Fruit fly (Drosophila melanogaster) whole organism, wandering third instar larva: ENCODE measurements around the gene CG17917.
A peak's percentile ranks its signal among the peaks of the same experiment; 100 is the strongest.

Experiments
- Abd-B ChIP-seq: fragments of >200 bp; optimal IDR thresholded peaks from 2 replicates; lab custom pipeline; 2017; ENCODE audit warnings: missing biosample characterization, missing genetic modification characterization
- CG32264 ChIP-seq: fragments of 200-800 bp; sonication (Bioruptor generic); optimal IDR thresholded peaks from 2 replicates; lab custom pipeline; 2016; ENCODE audit warnings: missing biosample characterization, missing genetic modification characterization
- CG9705 ChIP-seq: fragments of 200-800 bp; sonication (Bioruptor generic); optimal IDR thresholded peaks from 2 replicates; lab custom pipeline; 2018; ENCODE audit warnings: missing biosample characterization, mild to moderate bottlenecking, missing genetic modification characterization
- CrebA ChIP-seq: fragments of 200-800 bp; sonication (Bioruptor generic); optimal IDR thresholded peaks from 2 replicates; lab custom pipeline; 2016; ENCODE audit warnings: missing biosample characterization, mild to moderate bottlenecking, missing genetic modification characterization, borderline replicate concordance
- GATAd ChIP-seq: sonication (Bioruptor generic); optimal IDR thresholded peaks from 2 replicates; lab custom pipeline; 2016; ENCODE audit warnings: missing biosample characterization, missing genetic modification characterization
- HLH106 ChIP-seq: fragments of 200-800 bp; optimal IDR thresholded peaks from 3 replicates; lab custom pipeline; 2019; ENCODE audit warnings: missing biosample characterization, mild to moderate bottlenecking, missing genetic modification characterization, moderate library complexity
- Hnf4 ChIP-seq: fragments of 200-800 bp; sonication (Bioruptor generic); optimal IDR thresholded peaks from 2 replicates; lab custom pipeline; 2016; ENCODE audit warnings: missing biosample characterization, mild to moderate bottlenecking, missing genetic modification characterization
- Hr78 ChIP-seq: fragments of >200 bp; optimal IDR thresholded peaks from 2 replicates; lab custom pipeline; 2017; ENCODE audit warnings: missing biosample characterization, missing genetic modification characterization
- Hr83 ChIP-seq: fragments of 200-300 bp; sonication (Bioruptor generic); optimal IDR thresholded peaks from 2 replicates; lab custom pipeline; 2016; ENCODE audit warnings: missing biosample characterization, mild to moderate bottlenecking, missing genetic modification characterization, moderate library complexity; ENCODE audit not compliant: poor library complexity, severe bottlenecking
- Jra ChIP-seq: sonication (Bioruptor generic); optimal IDR thresholded peaks from 2 replicates; lab custom pipeline; 2016; ENCODE audit warnings: missing biosample characterization, missing genetic modification characterization
- Mio ChIP-seq: sonication (Bioruptor generic); optimal IDR thresholded peaks from 2 replicates; lab custom pipeline; 2016; ENCODE audit warnings: missing biosample characterization, missing genetic modification characterization
- Myc ChIP-seq: fragments of >200 bp; optimal IDR thresholded peaks from 2 replicates; lab custom pipeline; 2017
- Sp1 ChIP-seq: fragments of 200-800 bp; sonication (Bioruptor generic); optimal IDR thresholded peaks from 3 replicates; lab custom pipeline; 2019; ENCODE audit warnings: missing biosample characterization, mild to moderate bottlenecking, missing genetic modification characterization, moderate library complexity
- Vsx2 ChIP-seq: fragments of 200-300, 225-300 bp; sonication (Bioruptor generic); optimal IDR thresholded peaks from 2 replicates; lab custom pipeline; 2018; ENCODE audit warnings: missing biosample characterization, missing genetic modification characterization; ENCODE audit not compliant: partially characterized antibody
- br ChIP-seq: fragments of 200-800 bp; sonication (Bioruptor generic); optimal IDR thresholded peaks from 2 replicates; lab custom pipeline; 2016; ENCODE audit warnings: missing biosample characterization, missing genetic modification characterization
- dl ChIP-seq, 2 experiments: fragments of 175-275, 200-275 bp in 1 of 2; fragments of 200-275 bp in 1 of 2; sonication (Bioruptor generic); optimal IDR thresholded peaks; lab custom pipeline; 2018; ENCODE audit warnings: mild to moderate bottlenecking in 2 of 2, missing biosample characterization in 2 of 2, missing genetic modification characterization in 2 of 2, moderate library complexity in 2 of 2; ENCODE audit not compliant: partially characterized antibody in 2 of 2, insufficient read depth in 1 of 2
- dmrt93B ChIP-seq: fragments of 200-800 bp; sonication (Bioruptor generic); optimal IDR thresholded peaks from 2 replicates; lab custom pipeline; 2018; ENCODE audit warnings: missing biosample characterization, mild to moderate bottlenecking, missing genetic modification characterization
- dsf ChIP-seq: sonication (Bioruptor generic); optimal IDR thresholded peaks from 2 replicates; lab custom pipeline; 2016; ENCODE audit warnings: missing biosample characterization, missing genetic modification characterization, borderline replicate concordance
- ey ChIP-seq: fragments of 200-800 bp; sonication (Bioruptor generic); optimal IDR thresholded peaks from 2 replicates; lab custom pipeline; 2016; ENCODE audit warnings: missing biosample characterization, missing genetic modification characterization
- h ChIP-seq: fragments of 200-800 bp; sonication (Bioruptor generic); optimal IDR thresholded peaks from 3 replicates; lab custom pipeline; 2016; ENCODE audit warnings: missing biosample characterization, mild to moderate bottlenecking, missing genetic modification characterization
- jim ChIP-seq: fragments of 175-275, 200-325 bp; sonication (Bioruptor generic); optimal IDR thresholded peaks from 2 replicates; lab custom pipeline; 2016; ENCODE audit warnings: missing biosample characterization, mild to moderate bottlenecking, missing genetic modification characterization
- lola ChIP-seq: fragments of >200 bp; optimal IDR thresholded peaks from 2 replicates; lab custom pipeline; 2017; ENCODE audit warnings: missing biosample characterization, missing genetic modification characterization
- rgr ChIP-seq: fragments of 200-800 bp; sonication (Bioruptor generic); optimal IDR thresholded peaks from 3 replicates; lab custom pipeline; 2016; ENCODE audit warnings: missing biosample characterization, mild to moderate bottlenecking, missing genetic modification characterization
- sage ChIP-seq: fragments of 200-800 bp; sonication (Bioruptor generic); optimal IDR thresholded peaks from 2 replicates; lab custom pipeline; 2016; ENCODE audit warnings: missing biosample characterization, mild to moderate bottlenecking, missing genetic modification characterization
- sv ChIP-seq: fragments of 200-800 bp; sonication (Bioruptor generic); optimal IDR thresholded peaks from 3 replicates; lab custom pipeline; 2016; ENCODE audit warnings: missing biosample characterization, missing genetic modification characterization
- tai ChIP-seq: sonication (Bioruptor generic); optimal IDR thresholded peaks from 2 replicates; lab custom pipeline; 2016; ENCODE audit warnings: missing biosample characterization, missing genetic modification characterization
- usp ChIP-seq: fragments of >200 bp; optimal IDR thresholded peaks from 2 replicates; lab custom pipeline; 2017; ENCODE audit warnings: missing biosample characterization, missing genetic modification characterization
- woc ChIP-seq: sonication (Bioruptor generic); optimal IDR thresholded peaks from 2 replicates; lab custom pipeline; 2016; ENCODE audit warnings: missing biosample characterization, mild to moderate bottlenecking, missing genetic modification characterization

The CG17917 gene

DNA sequence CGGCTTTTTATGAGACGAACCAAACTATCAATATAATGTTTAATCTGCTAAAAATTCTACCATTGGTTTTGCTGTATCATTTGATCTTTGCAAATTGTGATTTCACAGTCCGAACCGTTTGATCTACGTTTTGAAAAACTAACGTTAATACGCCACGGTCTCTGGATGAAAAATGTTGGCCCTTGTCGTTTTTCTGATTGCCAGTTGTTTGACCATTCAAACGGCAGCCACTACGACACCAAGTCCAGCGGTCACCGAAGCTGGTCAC lies 32.5 kb downstream of the CG17917 start, which contains the start of gene CG42564:
Gene CG42564, plus strand, starts transcription at position 169 of the 268 bp plus-strand sequence.
- TF ChIP-seq Hnf4 (GFP tag; lab: Kevin White, UChicago) (no peak), Abd-B (GFP tag; lab: Kevin White, UChicago) (no peak), Vsx2 (GFP tag; lab: Kevin White, UChicago) (no peak)

DNA sequence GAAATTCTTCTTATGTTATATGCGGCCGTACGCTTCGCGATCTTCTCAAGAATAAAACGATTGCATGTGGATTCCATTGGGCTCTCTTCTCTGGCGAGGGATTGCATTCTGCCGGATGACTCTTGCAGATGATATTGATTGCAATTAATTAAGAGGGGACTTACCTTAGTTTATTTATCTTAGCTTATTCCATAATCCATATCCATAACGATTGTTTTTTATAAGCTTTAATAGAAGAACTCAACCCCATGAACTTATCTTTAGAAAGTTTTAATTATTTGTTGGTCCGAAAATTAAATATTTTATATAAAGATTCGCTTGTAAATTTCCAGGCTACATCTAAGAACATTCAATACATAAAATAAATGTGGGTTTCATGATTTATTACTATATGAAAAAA lies 34.2 kb downstream of the CG17917 start, which contains the start of gene CRAT:
Gene CRAT, minus strand, starts transcription at position 101 of the 400 bp plus-strand sequence.
- TF ChIP-seq rgr (GFP tag; lab: Kevin White, UChicago) = no peak

DNA sequence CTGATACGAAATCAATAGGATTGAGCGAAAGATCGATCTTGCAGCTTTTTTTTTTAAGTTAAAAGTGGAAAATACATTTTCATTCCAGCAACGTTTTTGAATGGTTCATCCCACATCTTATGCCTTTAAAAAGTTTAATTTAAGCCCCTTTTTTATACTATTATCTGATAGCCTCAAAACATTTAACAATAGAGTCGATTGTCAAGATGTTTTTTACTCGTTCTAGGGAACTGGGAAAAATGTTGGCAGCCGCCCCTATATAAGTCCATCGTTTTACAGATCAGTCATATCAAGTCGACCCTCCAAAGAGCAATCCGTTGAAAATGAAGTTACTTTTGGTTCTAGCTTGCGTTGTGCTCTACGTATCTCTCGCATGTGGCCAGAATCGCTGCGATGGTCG lies 35.7 kb downstream of the CG17917 start, which contains the start of gene CG42537:
Gene CG42537, plus strand, starts transcription at position 301 of the 400 bp plus-strand sequence.
- TF ChIP-seq Hnf4 (GFP tag; lab: Kevin White, UChicago) = no peak
- no peak for TF ChIP-seq CG32264 (GFP tag; lab: Kevin White, UChicago)
- TF ChIP-seq Vsx2 (GFP tag; lab: Kevin White, UChicago) = no peak
- TF ChIP-seq woc = no peak
- no peak for TF ChIP-seq Abd-B (GFP tag; lab: Kevin White, UChicago)
- no peak for TF ChIP-seq Jra
- no peak for TF ChIP-seq jim
- TF ChIP-seq CG9705 = no peak
- no peak for TF ChIP-seq usp (GFP tag; lab: Kevin White, UChicago)
- no peak for TF ChIP-seq Mio (GFP tag; lab: Kevin White, UChicago)
- TF ChIP-seq Sp1 (GFP tag; lab: Kevin White, UChicago) = no peak
- TF ChIP-seq CrebA (GFP tag; lab: Kevin White, UChicago) = no peak
- TF ChIP-seq Hr78 = no peak
- TF ChIP-seq sage (GFP tag; lab: Kevin White, UChicago) = no peak
- no peak for TF ChIP-seq h (GFP tag; lab: Kevin White, UChicago)
- TF ChIP-seq br (GFP tag; lab: Kevin White, UChicago) = no peak
- TF ChIP-seq Hr83 (GFP tag; lab: Kevin White, UChicago) = no peak

DNA sequence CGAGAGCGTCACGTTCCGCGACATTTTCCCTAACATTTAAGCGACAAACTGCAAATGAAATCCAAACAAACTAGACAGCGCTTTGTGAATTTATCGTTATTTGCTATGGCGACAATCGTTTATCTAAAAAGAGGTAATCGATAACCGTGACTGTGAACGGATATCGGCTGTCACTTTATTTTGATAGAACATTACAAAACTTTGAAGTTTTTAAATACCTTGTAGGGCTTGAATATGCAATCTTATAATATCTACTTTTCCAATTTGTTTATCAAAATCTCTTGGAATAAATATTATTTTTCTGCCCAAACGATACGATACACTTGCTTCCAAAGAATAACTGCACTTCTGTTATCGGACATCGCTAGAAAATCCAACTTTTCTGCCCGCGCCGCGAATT lies 38.4 kb downstream of the CG17917 start, which contains the start of the genes CG1024 and TfIIFalpha:
Gene CG1024, minus strand, starts transcription at position 200 of the 400 bp plus-strand sequence.
Gene TfIIFalpha, plus strand, starts transcription at position 339 of the 400 bp plus-strand sequence.
- TF ChIP-seq dsf (GFP tag; lab: Kevin White, UChicago) (peak; percentile 27), GATAd (GFP tag; lab: Kevin White, UChicago) (no peak), sv (GFP tag; lab: Kevin White, UChicago) (no peak), HLH106 (tag; lab: Kevin White, UChicago) (peak; percentile 22), sage (GFP tag; lab: Kevin White, UChicago) (no peak), usp (GFP tag; lab: Kevin White, UChicago) (no peak), dl (GFP tag; optimal IDR thresholded peaks at IDR 0.05; lab: Kevin White, UChicago; ENCODE audit: insufficient read depth in 1 of 2, partially characterized antibody in 2 of 2) (no peak), lola (GFP tag; lab: Kevin White, UChicago) (no peak), ey (peak; percentile 12), h (GFP tag; lab: Kevin White, UChicago) (peak; percentile 24), CrebA (GFP tag; lab: Kevin White, UChicago) (no peak), tai (GFP tag; lab: Kevin White, UChicago) (no peak), Myc (lab: Kevin White, UChicago) (no peak), br (GFP tag; lab: Kevin White, UChicago) (no peak), rgr (GFP tag; lab: Kevin White, UChicago) (peak; percentile 6), Hr78 (no peak), Abd-B (GFP tag; lab: Kevin White, UChicago) (no peak)

DNA sequence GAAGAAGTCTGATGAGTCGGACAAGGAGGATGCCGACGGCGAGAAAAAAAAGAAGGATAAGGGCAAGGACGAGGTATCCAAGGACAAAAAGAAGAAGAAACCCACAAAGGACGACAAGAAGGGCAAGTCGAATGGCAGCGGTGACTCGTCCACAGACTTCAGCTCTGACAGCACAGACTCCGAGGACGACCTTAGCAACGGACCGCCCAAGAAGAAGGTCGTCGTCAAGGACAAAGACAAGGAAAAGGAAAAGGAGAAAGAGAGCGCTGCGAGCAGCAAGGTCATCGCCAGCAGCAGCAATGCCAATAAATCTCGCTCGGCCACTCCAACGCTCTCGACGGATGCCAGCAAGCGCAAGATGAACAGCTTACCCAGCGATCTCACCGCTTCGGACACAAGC lies 40.0 kb downstream of the CG17917 start:
- TF ChIP-seq tai (GFP tag; lab: Kevin White, UChicago) (no peak), dmrt93B (GFP tag; lab: Kevin White, UChicago) (no peak), Myc (lab: Kevin White, UChicago) (no peak), Abd-B (GFP tag; lab: Kevin White, UChicago) (no peak)
